Worm (Caenorhabditis elegans) whole organism, young adult: ENCODE data around the gene C47D12.4.
A peak's percentile ranks its signal among the peaks of the same experiment; 100 is the strongest.

Experiments
- F49E8.2 ChIP-seq: sonication (generic microtip); optimal IDR thresholded peaks from 3 replicates; lab custom pipeline; 2017; ENCODE audit warnings: missing genetic modification characterization, mild to moderate bottlenecking, missing compliant biosample characterization, antibody characterized with exemption, moderate library complexity; ENCODE audit not compliant: insufficient read depth
- K11D2.4 ChIP-seq: fragments of 200-800 bp; sonication (Bioruptor generic); IDR thresholded peaks from 2 replicates; pipeline ENCODE4 v1.3.6; 2022; ENCODE audit warnings: missing genetic modification reagents, missing genetic modification characterization, missing compliant biosample characterization
- ama-1 ChIP-seq, 3 experiments: fragments of 150-350 bp in 1 of 3; sonication (generic microtip) in 2 of 3; optimal IDR thresholded peaks; 2 replicates each; lab custom pipeline; 2014 to 2018; ENCODE audit warnings: missing biosample characterization in 2 of 3, missing genetic modification characterization in 2 of 3, missing genetic modification reagents in 2 of 3
- attf-6 ChIP-seq: fragments of 200-800 bp; sonication (Bioruptor generic); IDR thresholded peaks from 2 replicates; pipeline ENCODE4 v1.3.6; 2022; ENCODE audit warnings: missing genetic modification reagents, missing genetic modification characterization, missing compliant biosample characterization
- him-1 ChIP-seq: sonication (generic microtip); optimal IDR thresholded peaks from 2 replicates; lab custom pipeline; 2016; ENCODE audit warnings: missing genotype, missing genetic modification reagents, missing genetic modification characterization, missing compliant biosample characterization
- lin-26 ChIP-seq: fragments of 200-800 bp; sonication (Bioruptor generic); IDR thresholded peaks from 2 replicates; pipeline ENCODE4 v1.3.6; 2022; ENCODE audit warnings: missing genetic modification reagents, missing genetic modification characterization, missing compliant biosample characterization
- lin-54 ChIP-seq: fragments of 200-800 bp; sonication (Bioruptor generic); optimal IDR thresholded peaks from 2 replicates; lab custom pipeline; 2018; ENCODE audit warnings: mild to moderate bottlenecking, missing genetic modification characterization, missing compliant biosample characterization
- madf-3 ChIP-seq: fragments of 200-800 bp; sonication (Bioruptor generic); IDR thresholded peaks from 2 replicates; pipeline ENCODE4 v1.3.6; 2022; ENCODE audit warnings: missing genetic modification reagents, missing genetic modification characterization, missing compliant biosample characterization
- pbrm-1 ChIP-seq: fragments of 200-800 bp; sonication (Bioruptor generic); IDR thresholded peaks from 2 replicates; pipeline ENCODE4 v1.3.6; 2022; ENCODE audit warnings: missing genetic modification reagents, missing genetic modification characterization, missing compliant biosample characterization
- pha-4 ChIP-seq: fragments of 150-350 bp; sonication (generic microtip); optimal IDR thresholded peaks from 2 replicates; lab custom pipeline; 2014; ENCODE audit warnings: missing biosample characterization, missing genetic modification reagents, missing genetic modification characterization
- ztf-22 ChIP-seq: fragments of 200-800 bp; sonication (Bioruptor generic); optimal IDR thresholded peaks from 2 replicates; lab custom pipeline; 2018; ENCODE audit warnings: mild to moderate bottlenecking, missing genetic modification characterization, moderate library complexity, missing compliant biosample characterization

DNA sequence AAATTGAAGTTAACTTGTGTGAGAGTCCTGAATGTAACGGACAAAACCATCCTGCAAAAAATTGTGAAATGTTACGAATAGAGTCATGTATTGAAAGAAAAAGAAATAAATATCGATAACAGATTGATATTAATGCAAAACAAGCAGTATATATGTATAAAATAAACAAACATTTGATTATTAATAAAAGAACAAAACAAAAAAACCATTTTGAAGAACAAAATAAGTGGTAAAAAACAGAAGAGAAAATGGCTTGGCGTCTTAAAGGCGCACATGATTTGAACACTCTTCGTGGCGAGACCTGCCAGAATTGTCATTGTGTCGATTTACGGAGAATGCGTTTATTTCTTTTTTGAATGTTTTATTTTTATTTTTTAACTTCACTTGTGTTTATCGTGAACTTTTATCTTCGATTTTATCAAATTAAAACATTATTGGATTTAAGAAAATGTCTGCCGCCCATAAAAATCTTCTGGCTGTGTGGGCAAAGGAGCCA lies 28.8 kb upstream of the C47D12.4 start, which contains the start of the genes rad-23 and rpn-12:
- TF ChIP-seq lin-54 (peak; percentile 33), ama-1 (optimal IDR thresholded peaks at IDR 0.05; lab: Kevin White, UChicago) (no peak), ama-1 (GFP tag; optimal IDR thresholded peaks at IDR 0.05; lab: Kevin White, UChicago) (no peak), pha-4 (tag; lab: Kevin White, UChicago) (no peak), him-1 (tag; lab: Kevin White, UChicago) (no peak), madf-3 (GFP tag; lab: Robert Waterston, UW) (no peak), lin-26 (GFP tag; lab: Robert Waterston, UW) (no peak), pbrm-1 (GFP tag; lab: Robert Waterston, UW) (no peak), attf-6 (GFP tag; lab: Robert Waterston, UW) (no peak), ztf-22 (GFP tag; lab: Kevin White, UChicago) (no peak), K11D2.4 (no peak), F49E8.2 (tag; lab: Kevin White, UChicago) (no peak)
